Fruit fly (Drosophila melanogaster): Measurements from ENCODE around the gene Nnp-1.

DNA sequence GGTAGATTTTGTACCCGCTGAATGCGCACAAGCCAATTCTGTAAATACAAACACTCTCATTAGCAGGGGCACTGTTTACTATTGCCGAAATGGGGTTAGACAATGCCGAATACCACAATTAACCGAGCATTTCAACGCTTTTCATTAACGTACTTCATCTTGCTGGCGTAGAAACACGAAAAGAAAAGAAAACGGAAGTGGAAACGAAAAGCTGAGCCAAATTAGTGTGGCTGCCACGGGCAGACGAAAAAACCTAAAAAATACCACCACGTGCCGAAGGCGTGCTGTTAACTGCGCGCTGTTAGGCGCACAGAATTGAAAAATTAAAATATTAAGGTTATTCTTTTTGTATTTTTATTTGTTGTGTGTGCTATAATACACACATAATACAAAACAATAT lies 28.9 kb upstream of the Nnp-1 start, which contains the start of gene RpL24:
- TF ChIP-seq dac (GFP tag; optimal IDR thresholded peaks at IDR 0.05) (peak; percentile 75), Blimp-1 (GFP tag; optimal IDR thresholded peaks at IDR 0.05) (peak; percentile 75)

Measured in whole organism, prepupa.